Worm (Caenorhabditis elegans): Measurements from ENCODE around the gene srh-167.

ce11 chrV:16354675-16355074, 21.2 kb downstream of the srh-167 start:
- TF ChIP-seq ztf-29 (GFP tag; IDR thresholded peaks at IDR 0.05) (no peak), tab-1 (GFP tag; IDR thresholded peaks at IDR 0.05) (no peak), klf-2 (GFP tag; conservative IDR thresholded peaks at IDR 0.05) (no peak), flt-1 (GFP tag; IDR thresholded peaks at IDR 0.05) (no peak), ref-1 (GFP tag; conservative IDR thresholded peaks at IDR 0.05) (no peak), T22C8.4 (GFP tag; IDR thresholded peaks at IDR 0.05) (no peak)
